Worm (Caenorhabditis elegans) whole organism, midembryonic: ENCODE measurements around the gene ZC239.22.
"Not testable (repeated sequence)": the region's sequence is repeated elsewhere in the genome, so short reads cannot be mapped to it uniquely, and the experiment has no call there.

ENCODE experiments used
- T22C8.4 ChIP-seq: fragments of 200-800 bp; sonication (Bioruptor generic); IDR thresholded peaks from 2 replicates; pipeline ENCODE4 v1.3.6; 2022; ENCODE audit warnings: missing genetic modification characterization, missing compliant biosample characterization
- cog-1 ChIP-seq: sonication (generic microtip); optimal IDR thresholded peaks from 2 replicates; lab custom pipeline; 2016; ENCODE audit warnings: missing genetic modification characterization, missing compliant biosample characterization
- flt-1 ChIP-seq: fragments of 200-800 bp; sonication (Bioruptor generic); IDR thresholded peaks from 2 replicates; pipeline ENCODE4 v1.3.6; 2022; ENCODE audit warnings: missing genetic modification characterization, missing compliant biosample characterization
- klf-2 ChIP-seq: fragments of 200-800 bp; sonication (Bioruptor generic); conservative IDR thresholded peaks from 2 replicates; pipeline ENCODE4 v1.3.6; 2022; ENCODE audit warnings: missing genetic modification reagents, missing genetic modification characterization, missing compliant biosample characterization
- med-1 ChIP-seq: sonication (generic microtip); optimal IDR thresholded peaks from 2 replicates; lab custom pipeline; 2017; ENCODE audit warnings: missing genetic modification characterization, mild to moderate bottlenecking, missing compliant biosample characterization, antibody characterized with exemption, missing genetic modification reagents; ENCODE audit not compliant: insufficient read depth
- ref-1 ChIP-seq: fragments of 200-800 bp; sonication (Bioruptor generic); conservative IDR thresholded peaks from 2 replicates; pipeline ENCODE4 v1.3.6; 2022; ENCODE audit warnings: missing genetic modification reagents, missing genetic modification characterization, missing compliant biosample characterization
- tab-1 ChIP-seq: fragments of 200-800 bp; sonication (Bioruptor generic); IDR thresholded peaks from 2 replicates; pipeline ENCODE4 v1.3.6; 2022; ENCODE audit warnings: missing genetic modification characterization, missing compliant biosample characterization
- ztf-23 ChIP-seq: fragments of 200-800 bp; sonication (Bioruptor generic); IDR thresholded peaks from 2 replicates; pipeline ENCODE4 v1.3.6; 2022; ENCODE audit warnings: missing genetic modification reagents, missing genetic modification characterization, missing compliant biosample characterization
- ztf-29 ChIP-seq: fragments of 200-800 bp; sonication (Bioruptor generic); IDR thresholded peaks from 2 replicates; pipeline ENCODE4 v1.3.6; 2022; ENCODE audit warnings: missing genetic modification reagents, missing genetic modification characterization, missing compliant biosample characterization

ZC239.22 gene

ce11 chrII:3208679-3209078, 11.9 kb downstream of the ZC239.22 start, which contains the start of gene sdz-35:
Gene sdz-35 (minus strand): TSS chrII:3208779.
- no peak for TF ChIP-seq tab-1 (GFP tag; lab: Robert Waterston, UW)
- TF ChIP-seq T22C8.4 (GFP tag; lab: Robert Waterston, UW): no peak
- TF ChIP-seq klf-2 (GFP tag; lab: Robert Waterston, UW): no peak
- TF ChIP-seq med-1: no peak
- TF ChIP-seq flt-1 (GFP tag; lab: Robert Waterston, UW): no peak
- no peak for TF ChIP-seq ztf-23 (GFP tag; lab: Robert Waterston, UW)
- TF ChIP-seq cog-1 (tag; lab: Kevin White, UChicago): no peak
- TF ChIP-seq ref-1 (GFP tag; lab: Robert Waterston, UW): no peak
- TF ChIP-seq ztf-29 (GFP tag; lab: Robert Waterston, UW): no peak

ce11 chrII:3206423-3206989, 14.1 kb downstream of the ZC239.22 start, which contains the start of the genes ZC239.20 and ZC239.21:
Gene ZC239.20 (minus strand): TSS chrII:3206523.
Gene ZC239.21 (plus strand): TSS chrII:3206939.
- TF ChIP-seq med-1 (no peak), ref-1 (GFP tag; lab: Robert Waterston, UW) (no peak), flt-1 (GFP tag; lab: Robert Waterston, UW) (no peak), cog-1 (tag; lab: Kevin White, UChicago) (no peak), ztf-29 (GFP tag; lab: Robert Waterston, UW) (no peak), klf-2 (GFP tag; lab: Robert Waterston, UW) (no peak), tab-1 (GFP tag; lab: Robert Waterston, UW) (no peak), T22C8.4 (GFP tag; lab: Robert Waterston, UW) (no peak), ztf-23 (GFP tag; lab: Robert Waterston, UW) (no peak)

- TF ChIP-seq klf-2 (GFP tag; lab: Robert Waterston, UW): no peak
These were observed 17.2 kb downstream of the ZC239.22 start, which contains the start of gene sri-50 for ce11 chrII:3203415-3203814. Gene sri-50 (plus strand): TSS chrII:3203715.

ce11 chrII:3202519-3202918, 18.1 kb downstream of the ZC239.22 start, which contains the start of gene sri-53:
Gene sri-53 (minus strand): TSS chrII:3202619.
- TF ChIP-seq cog-1 (tag; lab: Kevin White, UChicago) (no peak), T22C8.4 (GFP tag; lab: Robert Waterston, UW) (no peak), flt-1 (GFP tag; lab: Robert Waterston, UW) (no peak), klf-2 (GFP tag; lab: Robert Waterston, UW) (no peak), ref-1 (GFP tag; lab: Robert Waterston, UW) (no peak), ztf-23 (GFP tag; lab: Robert Waterston, UW) (no peak), med-1 (no peak), tab-1 (GFP tag; lab: Robert Waterston, UW) (no peak), ztf-29 (GFP tag; lab: Robert Waterston, UW) (no peak)

- TF ChIP-seq ref-1, flt-1, ztf-29 (GFP tag; lab: Robert Waterston, UW): not testable (repeated sequence)
These were observed 19.4 kb downstream of the ZC239.22 start, which contains the start of gene sri-48 for ce11 chrII:3201242-3201641. Gene sri-48 (minus strand): TSS chrII:3201342.

ce11 chrII:3198998-3199397, 21.6 kb downstream of the ZC239.22 start, which contains the start of gene sri-51:
Gene sri-51 (minus strand): TSS chrII:3199098.
- TF ChIP-seq ref-1 (GFP tag; lab: Robert Waterston, UW): no peak
- TF ChIP-seq flt-1 (GFP tag; lab: Robert Waterston, UW): no peak
- TF ChIP-seq klf-2 (GFP tag; lab: Robert Waterston, UW): no peak
- no peak for TF ChIP-seq ztf-29 (GFP tag; lab: Robert Waterston, UW)
- TF ChIP-seq cog-1 (tag; lab: Kevin White, UChicago): no peak
- TF ChIP-seq tab-1 (GFP tag; lab: Robert Waterston, UW): no peak
- no peak for TF ChIP-seq T22C8.4 (GFP tag; lab: Robert Waterston, UW)
- TF ChIP-seq med-1: no peak
- no peak for TF ChIP-seq ztf-23 (GFP tag; lab: Robert Waterston, UW)

ce11 chrII:3196966-3197365, 23.7 kb downstream of the ZC239.22 start, which contains the start of gene gcy-15:
Gene gcy-15 (minus strand): TSS chrII:3197066.
- TF ChIP-seq ztf-29 (GFP tag; lab: Robert Waterston, UW) (no peak), med-1 (no peak), klf-2 (GFP tag; lab: Robert Waterston, UW) (no peak), flt-1 (GFP tag; lab: Robert Waterston, UW) (no peak), ref-1 (GFP tag; lab: Robert Waterston, UW) (no peak), cog-1 (tag; lab: Kevin White, UChicago) (no peak), T22C8.4 (GFP tag; lab: Robert Waterston, UW) (no peak)

- TF ChIP-seq ztf-23 (GFP tag; lab: Robert Waterston, UW): no peak
- TF ChIP-seq T22C8.4 (GFP tag; lab: Robert Waterston, UW): no peak
- no peak for TF ChIP-seq klf-2 (GFP tag; lab: Robert Waterston, UW)
- no peak for TF ChIP-seq tab-1 (GFP tag; lab: Robert Waterston, UW)
- no peak for TF ChIP-seq cog-1 (tag; lab: Kevin White, UChicago)
These were observed 24.9 kb downstream of the ZC239.22 start for ce11 chrII:3195739-3196138.

- TF ChIP-seq med-1; ref-1 (GFP tag; lab: Robert Waterston, UW); ztf-23 (GFP tag; lab: Robert Waterston, UW): not testable (repeated sequence)
These were observed 29.1 kb downstream of the ZC239.22 start, which contains the start of gene Y27F2A.9 for ce11 chrII:3191544-3191943. Gene Y27F2A.9 (minus strand): TSS chrII:3191644.

- TF ChIP-seq flt-1, ref-1, ztf-23 (GFP tag; lab: Robert Waterston, UW): not testable (repeated sequence)
These were observed 31.6 kb downstream of the ZC239.22 start, which contains the start of gene Y27F2A.11 for ce11 chrII:3189038-3189437. Gene Y27F2A.11 (plus strand): TSS chrII:3189338.
